Worm (Caenorhabditis elegans) whole organism, late embryonic: ENCODE measurements around the gene T21C9.9.

Experiments
- C08G9.2 ChIP-seq: sonication (generic microtip); optimal IDR thresholded peaks from 2 replicates; lab custom pipeline; 2016; ENCODE audit warnings: mild to moderate bottlenecking, missing genetic modification characterization, moderate library complexity, missing compliant biosample characterization
- F13H6.1 ChIP-seq: sonication (generic microtip); optimal IDR thresholded peaks from 2 replicates; lab custom pipeline; 2016; ENCODE audit warnings: missing genetic modification characterization, missing compliant biosample characterization
- K02D7.2 ChIP-seq: sonication (generic microtip); optimal IDR thresholded peaks from 2 replicates; lab custom pipeline; 2017; ENCODE audit warnings: mild to moderate bottlenecking, missing genetic modification characterization, missing compliant biosample characterization
- K09A11.1 ChIP-seq: sonication (generic microtip); optimal IDR thresholded peaks from 2 replicates; lab custom pipeline; 2017; ENCODE audit warnings: antibody characterized with exemption, mild to moderate bottlenecking, missing genetic modification characterization, missing compliant biosample characterization; ENCODE audit not compliant: insufficient read depth
- Y22D7AL.16 ChIP-seq: sonication (generic microtip); optimal IDR thresholded peaks from 2 replicates; lab custom pipeline; 2016; ENCODE audit warnings: missing genetic modification characterization, missing compliant biosample characterization
- ama-1 ChIP-seq: fragments of 150-350 bp; optimal IDR thresholded peaks from 2 replicates; lab custom pipeline; 2014
- ceh-14 ChIP-seq: sonication (generic microtip); optimal IDR thresholded peaks from 2 replicates; lab custom pipeline; 2016; ENCODE audit warnings: missing genotype, missing genetic modification characterization, missing compliant biosample characterization
- ceh-18 ChIP-seq: sonication (generic microtip); optimal IDR thresholded peaks from 2 replicates; lab custom pipeline; 2016; ENCODE audit warnings: missing genetic modification characterization, missing compliant biosample characterization
- ceh-19 ChIP-seq: fragments of 200-800 bp; sonication (Bioruptor generic); optimal IDR thresholded peaks from 2 replicates; lab custom pipeline; 2018; ENCODE audit warnings: mild to moderate bottlenecking, missing genetic modification characterization, missing compliant biosample characterization
- ceh-2 ChIP-seq: sonication (generic microtip); optimal IDR thresholded peaks from 2 replicates; lab custom pipeline; 2016; ENCODE audit warnings: missing genotype, missing genetic modification characterization, missing compliant biosample characterization
- ceh-22 ChIP-seq: sonication (generic microtip); optimal IDR thresholded peaks from 2 replicates; lab custom pipeline; 2017; ENCODE audit warnings: missing biosample characterization, missing genetic modification characterization
- ceh-24 ChIP-seq: sonication (generic microtip); optimal IDR thresholded peaks from 2 replicates; lab custom pipeline; 2016; ENCODE audit warnings: mild to moderate bottlenecking, missing genetic modification characterization, missing compliant biosample characterization
- ceh-48 ChIP-seq: sonication (generic microtip); optimal IDR thresholded peaks from 2 replicates; lab custom pipeline; 2016; ENCODE audit warnings: missing genetic modification characterization, inconsistent platforms, missing compliant biosample characterization
- ceh-6 ChIP-seq: fragments of 200-800 bp; sonication (Bioruptor generic); optimal IDR thresholded peaks from 2 replicates; lab custom pipeline; 2018; ENCODE audit warnings: mild to moderate bottlenecking, missing genetic modification characterization, missing compliant biosample characterization
- elt-2 ChIP-seq: sonication (generic microtip); optimal IDR thresholded peaks from 2 replicates; lab custom pipeline; 2016; ENCODE audit warnings: missing genetic modification reagents, missing genetic modification characterization, missing compliant biosample characterization
- fkh-10 ChIP-seq: fragments of 150-350 bp; optimal IDR thresholded peaks from 2 replicates; lab custom pipeline; 2014; ENCODE audit warnings: missing biosample characterization, missing genetic modification reagents, missing genetic modification characterization
- fkh-6 ChIP-seq: sonication (generic microtip); optimal IDR thresholded peaks from 2 replicates; lab custom pipeline; 2016; ENCODE audit warnings: missing genetic modification characterization, missing compliant biosample characterization
- hlh-13 ChIP-seq: fragments of 200-800 bp; sonication (Bioruptor generic); optimal IDR thresholded peaks from 2 replicates; lab custom pipeline; 2018; ENCODE audit warnings: mild to moderate bottlenecking, missing genetic modification characterization, missing compliant biosample characterization
- hlh-6 ChIP-seq: sonication (generic microtip); optimal IDR thresholded peaks from 2 replicates; lab custom pipeline; 2016; ENCODE audit warnings: missing genotype, missing genetic modification characterization, missing compliant biosample characterization
- lin-11 ChIP-seq: fragments of 200-800 bp; sonication (Bioruptor generic); optimal IDR thresholded peaks from 2 replicates; lab custom pipeline; 2018; ENCODE audit warnings: mild to moderate bottlenecking, missing genetic modification characterization, missing compliant biosample characterization
- madf-2 ChIP-seq: sonication (generic microtip); optimal IDR thresholded peaks from 2 replicates; lab custom pipeline; 2017; ENCODE audit warnings: missing genetic modification characterization, missing compliant biosample characterization
- nhr-11 ChIP-seq: fragments of 150-350 bp; optimal IDR thresholded peaks from 2 replicates; lab custom pipeline; 2014; ENCODE audit warnings: missing biosample characterization, missing genetic modification characterization
- odd-2 ChIP-seq: sonication (generic microtip); optimal IDR thresholded peaks from 2 replicates; lab custom pipeline; 2017; ENCODE audit warnings: antibody characterized with exemption, mild to moderate bottlenecking, missing genetic modification characterization, missing compliant biosample characterization
- pax-1 ChIP-seq: fragments of 150-350 bp; optimal IDR thresholded peaks from 2 replicates; lab custom pipeline; 2014; ENCODE audit warnings: missing biosample characterization, missing genetic modification characterization
- pha-2 ChIP-seq: sonication (generic microtip); optimal IDR thresholded peaks from 2 replicates; lab custom pipeline; 2017; ENCODE audit warnings: mild to moderate bottlenecking, missing genetic modification characterization, missing compliant biosample characterization
- pqm-1 ChIP-seq: sonication (generic microtip); optimal IDR thresholded peaks from 2 replicates; lab custom pipeline; 2016; ENCODE audit warnings: missing genetic modification characterization, missing compliant biosample characterization
- pros-1 ChIP-seq: fragments of 150-350 bp; optimal IDR thresholded peaks from 2 replicates; lab custom pipeline; 2014; ENCODE audit warnings: missing biosample characterization, missing genetic modification reagents, missing genetic modification characterization
- rnt-1 ChIP-seq: sonication (generic microtip); optimal IDR thresholded peaks from 2 replicates; lab custom pipeline; 2016; ENCODE audit warnings: missing genetic modification characterization, missing compliant biosample characterization
- sox-2 ChIP-seq: fragments of 200-800 bp; sonication (Bioruptor generic); IDR thresholded peaks from 2 replicates; pipeline ENCODE4 v1.3.6; 2022; ENCODE audit warnings: missing genetic modification reagents, missing genetic modification characterization, missing compliant biosample characterization
- syd-9 ChIP-seq: sonication (generic microtip); optimal IDR thresholded peaks from 2 replicates; lab custom pipeline; 2016; ENCODE audit warnings: mild to moderate bottlenecking, missing genetic modification characterization, moderate library complexity, missing compliant biosample characterization
- ttx-3 ChIP-seq: sonication (generic microtip); optimal IDR thresholded peaks from 2 replicates; lab custom pipeline; 2016; ENCODE audit warnings: missing genetic modification reagents, missing genetic modification characterization, missing compliant biosample characterization
- unc-42 ChIP-seq: sonication (generic microtip); optimal IDR thresholded peaks from 2 replicates; lab custom pipeline; 2016; ENCODE audit warnings: missing genotype, missing genetic modification characterization, missing compliant biosample characterization
- unc-86 ChIP-seq: sonication (generic microtip); optimal IDR thresholded peaks from 2 replicates; lab custom pipeline; 2016; ENCODE audit warnings: missing genetic modification characterization, missing compliant biosample characterization
- zip-5 ChIP-seq: sonication (generic microtip); optimal IDR thresholded peaks from 2 replicates; lab custom pipeline; 2016; ENCODE audit warnings: missing genetic modification characterization, missing compliant biosample characterization

The T21C9.9 gene

ce11 chrV:10630497-10630896 is 38.1 kb upstream of the T21C9.9 start:
- TF ChIP-seq K02D7.2 (tag; lab: Kevin White, UChicago) (no peak), pha-2 (tag; lab: Kevin White, UChicago) (no peak), pax-1 (tag; lab: Kevin White, UChicago) (no peak), sox-2 (no peak), ama-1 (lab: Kevin White, UChicago) (no peak), syd-9 (tag; lab: Kevin White, UChicago) (no peak), nhr-11 (tag; lab: Kevin White, UChicago) (no peak), pros-1 (tag; lab: Kevin White, UChicago) (no peak), unc-86 (no peak), fkh-6 (tag; lab: Kevin White, UChicago) (no peak), F13H6.1 (tag; lab: Kevin White, UChicago) (no peak), ceh-6 (GFP tag; lab: Kevin White, UChicago) (no peak), unc-42 (tag; lab: Kevin White, UChicago) (no peak), K09A11.1 (no peak), elt-2 (tag; lab: Kevin White, UChicago) (no peak), ttx-3 (tag; lab: Kevin White, UChicago) (no peak), Y22D7AL.16 (tag; lab: Kevin White, UChicago) (no peak), pqm-1 (tag; lab: Kevin White, UChicago) (no peak), fkh-10 (GFP tag; lab: Kevin White, UChicago) (no peak)

DNA sequence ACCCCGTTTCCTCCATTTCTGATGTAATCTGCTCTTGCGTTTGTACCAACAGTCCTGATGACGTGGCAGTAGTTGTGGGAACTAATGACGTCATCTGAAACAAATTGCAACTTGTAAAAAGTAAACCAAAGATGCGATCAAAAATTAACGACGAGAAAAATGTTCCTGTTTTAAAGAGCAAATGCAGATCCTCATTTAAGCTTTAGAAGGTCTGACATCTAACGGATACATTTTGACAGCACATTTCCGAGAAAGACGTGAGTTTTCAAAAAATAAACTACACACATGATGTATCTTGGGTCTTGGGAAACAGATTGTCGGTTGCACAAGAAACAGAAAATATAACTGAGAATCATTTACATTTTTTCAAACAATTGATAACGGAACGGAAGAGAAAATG is 23.1 kb upstream of the T21C9.9 start, which contains the start of gene H09F14.1:
H09F14.1 (minus strand) TSS at position 101 of the 400 bp plus-strand sequence.
- no peak for TF ChIP-seq pax-1 (tag; lab: Kevin White, UChicago)
- TF ChIP-seq lin-11 (tag; lab: Kevin White, UChicago) = no peak
- no peak for TF ChIP-seq ceh-48 (tag; lab: Kevin White, UChicago)
- no peak for TF ChIP-seq odd-2 (tag; lab: Kevin White, UChicago)
- no peak for TF ChIP-seq pha-2 (tag; lab: Kevin White, UChicago)
- no peak for TF ChIP-seq ceh-19 (GFP tag; lab: Kevin White, UChicago)
- TF ChIP-seq elt-2 (tag; lab: Kevin White, UChicago) = no peak

- TF ChIP-seq rnt-1 (tag; lab: Kevin White, UChicago) (no peak), ceh-2 (tag; lab: Kevin White, UChicago) (no peak)
Measured at ce11 chrV:10602051-10602937, 9.9 kb upstream of the T21C9.9 start, which contains the start of gene H27A22.1. TSS of gene H27A22.1 (plus strand) at chrV:10602555.

DNA sequence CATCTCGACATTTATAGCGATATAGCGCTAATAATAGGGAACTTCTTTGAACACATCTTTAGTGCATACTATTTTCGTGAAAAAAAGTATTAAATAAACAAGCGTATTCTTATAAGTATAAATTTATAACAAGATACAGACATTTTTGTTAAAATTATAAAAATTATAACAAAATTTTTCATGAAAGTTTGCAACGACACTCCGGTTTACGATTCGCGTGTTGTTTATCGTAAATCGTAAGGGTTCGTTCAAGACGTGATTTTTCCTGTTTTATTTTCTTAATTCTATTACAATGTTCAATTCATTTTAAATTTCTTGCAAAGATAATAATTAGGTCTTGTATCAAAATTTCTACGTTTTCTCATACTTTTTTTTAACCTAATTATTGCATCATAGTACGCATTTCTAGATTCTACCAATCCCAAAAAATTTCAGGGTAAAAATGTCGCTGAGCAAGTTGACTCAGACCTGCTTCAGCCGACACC is 6.3 kb upstream of the T21C9.9 start, which contains the start of gene scpl-4:
scpl-4 (plus strand) TSS at position 435 of the 485 bp plus-strand sequence.
- TF ChIP-seq hlh-13 (GFP tag; lab: Kevin White, UChicago) (no peak), ceh-18 (tag; lab: Kevin White, UChicago) (no peak), hlh-6 (tag; lab: Kevin White, UChicago) (no peak), madf-2 (tag; lab: Kevin White, UChicago) (no peak), ceh-6 (GFP tag; lab: Kevin White, UChicago) (no peak), zip-5 (tag; lab: Kevin White, UChicago) (no peak), ceh-22 (no peak), ceh-24 (no peak), ceh-14 (tag; lab: Kevin White, UChicago) (no peak), C08G9.2 (tag; lab: Kevin White, UChicago) (no peak)
